Worm (Caenorhabditis elegans): ENCODE data around the gene dpy-31.

The dpy-31 gene

DNA sequence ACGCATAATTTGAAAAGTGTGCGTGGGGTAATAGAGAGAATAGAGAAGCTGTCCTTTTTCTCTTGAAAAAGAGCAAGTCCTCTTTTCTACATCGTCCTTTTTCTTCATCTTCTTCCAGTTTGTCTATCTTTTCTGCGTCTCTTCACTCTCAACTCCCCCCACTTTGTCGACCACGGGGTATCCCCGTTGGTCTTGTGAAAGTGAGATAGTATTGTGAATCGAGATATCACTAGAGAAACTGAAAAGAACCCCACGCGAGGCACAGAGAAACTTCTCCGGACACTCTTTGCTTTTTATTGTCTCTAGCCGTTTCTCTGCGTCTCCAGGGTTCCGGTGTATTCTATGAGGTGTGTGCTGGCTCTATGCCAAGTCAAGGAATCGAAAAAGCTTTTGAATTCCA lies 46.4 kb upstream of the dpy-31 start (continued):
- TF ChIP-seq zag-1 (tag; optimal IDR thresholded peaks at IDR 0.05) (no peak), hif-1 (tag; optimal IDR thresholded peaks at IDR 0.05) (peak; percentile 23 to 82), rbr-2 (tag; optimal IDR thresholded peaks at IDR 0.05) (peak; percentile 92), unc-39 (tag; optimal IDR thresholded peaks at IDR 0.05) (no peak), nhr-11 (tag; optimal IDR thresholded peaks at IDR 0.05) (peak; percentile 81), dpl-1 (GFP tag; optimal IDR thresholded peaks at IDR 0.05) (peak; percentile 74), T26A8.4 (GFP tag; IDR thresholded peaks at IDR 0.05) (peak; percentile 89), jun-1 (tag; optimal IDR thresholded peaks at IDR 0.05) (peak; percentile 82), nhr-76 (tag; optimal IDR thresholded peaks at IDR 0.05) (peak; percentile 54), hlh-11 (tag; optimal IDR thresholded peaks at IDR 0.05) (peak; percentile 97), aha-1 (tag) (peak; percentile 93), nhr-41 (GFP tag; IDR thresholded peaks at IDR 0.05) (no peak), ama-1 (optimal IDR thresholded peaks at IDR 0.05) (peak; percentile 90), lin-39 (tag; optimal IDR thresholded peaks at IDR 0.05) (no peak), unc-62 (GFP tag; optimal IDR thresholded peaks at IDR 0.05 in 1 of 2) (peak in 1 of 2 experiments; percentile 96), unc-62 (tag; optimal IDR thresholded peaks at IDR 0.05) (no peak), mes-2 (tag; optimal IDR thresholded peaks at IDR 0.05; ENCODE audit: poor library complexity, severe bottlenecking) (peak; percentile 85), lin-29 (GFP tag; IDR thresholded peaks at IDR 0.05) (0 out of 2 replicates have a peak, but pooled peaks have one; percentile 18), lsy-2 (tag; optimal IDR thresholded peaks at IDR 0.05) (peak; percentile 88 to 90), daf-16 (GFP tag; optimal IDR thresholded peaks at IDR 0.05) (peak; percentile 52 to 75), daf-16 (tag; optimal IDR thresholded peaks at IDR 0.05) (peak; percentile 82), dmd-9 (GFP tag; IDR thresholded peaks at IDR 0.05) (peak; percentile 64; the same call in 1 of the 2 replicates), fos-1 (tag; optimal IDR thresholded peaks at IDR 0.05) (peak; percentile 57), tra-1 (GFP tag; IDR thresholded peaks at IDR 0.05) (peak; percentile 63), spr-1 (tag; optimal IDR thresholded peaks at IDR 0.05) (peak; percentile 77), tag-97 (GFP tag; IDR thresholded peaks at IDR 0.05) (no peak), nhr-42 (GFP tag; IDR thresholded peaks at IDR 0.05) (peak; percentile 70; the same call in 1 of the 2 replicates), duxl-1 (tag; optimal IDR thresholded peaks at IDR 0.05; ENCODE audit: poor library complexity) (peak; percentile 63), spr-3 (GFP tag; optimal IDR thresholded peaks at IDR 0.05) (peak; percentile 20), ceh-28 (tag; optimal IDR thresholded peaks at IDR 0.05) (peak; percentile 27), lin-38 (GFP tag; IDR thresholded peaks at IDR 0.05) (peak; percentile 69), nhr-10 (tag; optimal IDR thresholded peaks at IDR 0.05) (peak; percentile 75), dmd-6 (GFP tag; IDR thresholded peaks at IDR 0.05) (peak; percentile 90)

DNA sequence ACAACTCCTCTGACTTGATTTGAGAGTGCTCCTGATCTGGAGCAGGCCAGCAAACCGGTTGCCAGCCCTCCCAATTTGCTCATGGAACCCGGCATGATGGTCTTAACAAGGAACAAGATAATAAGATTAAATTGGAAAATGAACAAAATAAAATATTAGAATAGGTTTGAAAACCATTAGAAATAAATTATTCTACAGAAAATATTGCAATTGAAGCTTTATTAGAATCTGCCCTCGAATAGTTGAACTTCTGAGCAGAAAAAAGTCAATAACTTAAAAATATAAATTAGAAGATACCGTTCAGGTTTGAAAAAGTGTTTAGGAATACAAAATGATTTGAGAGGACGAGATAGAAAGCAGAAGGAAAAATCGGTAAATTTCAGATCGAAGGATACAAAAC lies 43.3 kb upstream of the dpy-31 start, which contains the start of gene nuo-4:
Gene nuo-4, minus strand, starts transcription at position 101 of the 400 bp plus-strand sequence.
- TF ChIP-seq lin-39 (tag; optimal IDR thresholded peaks at IDR 0.05) (no peak), ama-1 (optimal IDR thresholded peaks at IDR 0.05) (peak; percentile 28)

- TF ChIP-seq gei-8 (GFP tag; optimal IDR thresholded peaks at IDR 0.05): no peak
- TF ChIP-seq aha-1 (tag): peak; percentile 66
- TF ChIP-seq unc-62 (GFP tag; optimal IDR thresholded peaks at IDR 0.05 in 1 of 2): peak in 1 of 2 experiments; percentile 64
- TF ChIP-seq unc-62 (tag; optimal IDR thresholded peaks at IDR 0.05): no peak
These were observed 42.8 kb upstream of the dpy-31 start for ce11 chrIII:7159246-7159645.

ce11 chrIII:7161055-7161454 lies 41.0 kb upstream of the dpy-31 start, which contains the start of gene rnp-7:
Gene rnp-7 (minus strand): TSS chrIII:7161155.
- no peak for TF ChIP-seq gei-8 (GFP tag; optimal IDR thresholded peaks at IDR 0.05)
- TF ChIP-seq nhr-77 (tag; optimal IDR thresholded peaks at IDR 0.05): no peak
- TF ChIP-seq ceh-44 (GFP tag; IDR thresholded peaks at IDR 0.05): no peak
- no peak for TF ChIP-seq Y5F2A.4 (GFP tag; optimal IDR thresholded peaks at IDR 0.05)
- TF ChIP-seq egl-43 (GFP tag; IDR thresholded peaks at IDR 0.05): no peak
- TF ChIP-seq lin-15B (tag; optimal IDR thresholded peaks at IDR 0.05): no peak
- no peak for TF ChIP-seq jun-1 (tag; optimal IDR thresholded peaks at IDR 0.05)
- no peak for TF ChIP-seq daf-12 (tag; optimal IDR thresholded peaks at IDR 0.05)
- TF ChIP-seq hmg-1.1 (GFP tag; IDR thresholded peaks at IDR 0.05): no peak
- no peak for TF ChIP-seq mdl-1 (tag; optimal IDR thresholded peaks at IDR 0.05)
- no peak for TF ChIP-seq arid-1 (GFP tag; conservative IDR thresholded peaks at IDR 0.05)
- TF ChIP-seq ZK546.5 (tag; optimal IDR thresholded peaks at IDR 0.05): no peak
- no peak for TF ChIP-seq Y75B8A.6 (GFP tag; IDR thresholded peaks at IDR 0.05)
- no peak for TF ChIP-seq mep-1 (tag; optimal IDR thresholded peaks at IDR 0.05)
